Worm (Caenorhabditis elegans) whole organism, midembryonic: ENCODE data around the gene T26H5.14.

Experiments used
- cog-1 ChIP-seq: sonication (generic microtip); optimal IDR thresholded peaks from 2 replicates; lab custom pipeline; 2016; ENCODE audit warnings: missing genetic modification characterization, missing compliant biosample characterization
- ref-1 ChIP-seq: fragments of 200-800 bp; sonication (Bioruptor generic); conservative IDR thresholded peaks from 2 replicates; pipeline ENCODE4 v1.3.6; 2022; ENCODE audit warnings: missing genetic modification reagents, missing genetic modification characterization, missing compliant biosample characterization
- ztf-29 ChIP-seq: fragments of 200-800 bp; sonication (Bioruptor generic); IDR thresholded peaks from 2 replicates; pipeline ENCODE4 v1.3.6; 2022; ENCODE audit warnings: missing genetic modification reagents, missing genetic modification characterization, missing compliant biosample characterization

ce11 chrV:15443708-15444107 is 5.3 kb upstream of the T26H5.14 start, which contains the start of gene T26H5.10:
- TF ChIP-seq cog-1 (no peak), ztf-29 (GFP tag; lab: Robert Waterston, UW) (no peak), ref-1 (GFP tag; lab: Robert Waterston, UW) (no peak)
